Fruit fly (Drosophila melanogaster): ENCODE measurements around the gene CG4669.

Gene CG4669

DNA sequence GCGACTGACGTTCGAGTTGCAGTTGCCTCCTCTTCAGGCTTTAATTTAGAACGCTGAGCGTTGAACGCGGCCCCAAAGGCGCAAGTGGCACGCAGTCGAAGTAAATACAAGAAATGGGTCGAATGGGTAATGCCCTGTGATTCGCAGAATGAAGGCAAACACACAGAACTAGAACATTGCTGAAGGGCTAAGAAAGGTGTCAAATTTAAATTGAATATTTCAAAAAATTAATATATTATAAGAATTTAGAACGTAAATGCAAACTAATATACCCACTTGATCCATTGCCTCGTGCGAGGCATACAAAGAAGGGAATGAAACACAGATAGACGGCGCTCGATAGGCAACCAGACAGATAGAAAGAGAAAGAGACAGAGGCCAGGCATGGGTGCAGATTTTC, 9.0 kb downstream of the CG4669 start (continued):
- TF ChIP-seq yki (optimal IDR thresholded peaks at IDR 0.05) (no peak), hbn (GFP tag; IDR thresholded peaks at IDR 0.05; ENCODE audit: partially characterized antibody) (no peak), Hmr (GFP tag; optimal IDR thresholded peaks at IDR 0.05) (no peak), her (GFP tag; optimal IDR thresholded peaks at IDR 0.05) (no peak), C15 (GFP tag; IDR thresholded peaks at IDR 0.05) (no peak), Optix (GFP tag; IDR thresholded peaks at IDR 0.05) (peak; percentile 57; the same call in 1 of the 3 replicates), Mrtf (GFP tag; IDR thresholded peaks at IDR 0.05) (no peak; the same call in 2 of the 3 replicates), Opbp (GFP tag; IDR thresholded peaks at IDR 0.05; ENCODE audit: partially characterized antibody) (no peak), CoRest (tag; optimal IDR thresholded peaks at IDR 0.05) (peak; percentile 43), Hr78 (GFP tag; optimal IDR thresholded peaks at IDR 0.05) (no peak), NK7.1 (GFP tag; optimal IDR thresholded peaks at IDR 0.05) (no peak), aop (GFP tag; IDR thresholded peaks at IDR 0.05) (no peak), CG10147 (GFP tag; optimal IDR thresholded peaks at IDR 0.05) (no peak), CrebB (tag; optimal IDR thresholded peaks at IDR 0.05) (no peak), CG9817 (tag; optimal IDR thresholded peaks at IDR 0.05) (no peak), ara (GFP tag; IDR thresholded peaks at IDR 0.05) (peak; percentile 65; the same call in 1 of the 2 replicates), Abd-B (GFP tag; optimal IDR thresholded peaks at IDR 0.05) (peak; percentile 59), Usf (GFP tag; optimal IDR thresholded peaks at IDR 0.05) (no peak), CG8281 (tag; optimal IDR thresholded peaks at IDR 0.05) (no peak), Sry-δ (GFP tag; optimal IDR thresholded peaks at IDR 0.05) (no peak), CG11695 (GFP tag; IDR thresholded peaks at IDR 0.05) (peak; percentile 31; the same call in 1 of the 3 replicates), dm (GFP tag; optimal IDR thresholded peaks at IDR 0.05) (no peak), Neu2 (GFP tag; optimal IDR thresholded peaks at IDR 0.05; ENCODE audit: borderline replicate concordance) (no peak), btn (GFP tag; optimal IDR thresholded peaks at IDR 0.05) (no peak), CG17361 (GFP tag; IDR thresholded peaks at IDR 0.05) (no peak), Ets97D (GFP tag; optimal IDR thresholded peaks at IDR 0.05) (no peak), ttk (GFP tag; IDR thresholded peaks at IDR 0.05) (peak; percentile 67), Mes4 (GFP tag; optimal IDR thresholded peaks at IDR 0.05) (no peak), CG17385 (GFP tag; optimal IDR thresholded peaks at IDR 0.05) (peak; percentile 22), CG10543 (GFP tag; optimal IDR thresholded peaks at IDR 0.05) (no peak), CG4854 (GFP tag; optimal IDR thresholded peaks at IDR 0.05) (no peak), sens (GFP tag) (peak; percentile 70), CG12391 (tag; optimal IDR thresholded peaks at IDR 0.05) (no peak), unc-4 (GFP tag; IDR thresholded peaks at IDR 0.05; ENCODE audit: partially characterized antibody) (no peak), Hr51 (GFP tag; optimal IDR thresholded peaks at IDR 0.05) (peak in 1 of 2 experiments; percentile 40), CG30403 (GFP tag; optimal IDR thresholded peaks at IDR 0.05) (no peak), CG10654 (GFP tag; optimal IDR thresholded peaks at IDR 0.05) (peak; percentile 14), Spps (tag; optimal IDR thresholded peaks at IDR 0.05) (no peak), CG31441 (GFP tag; IDR thresholded peaks at IDR 0.05) (peak; percentile 33; the same call in 1 of the 2 replicates), CG9215 (GFP tag; IDR thresholded peaks at IDR 0.05) (no peak), CG15601 (tag; optimal IDR thresholded peaks at IDR 0.05) (peak; percentile 30), gfzf (GFP tag; optimal IDR thresholded peaks at IDR 0.05) (no peak), CG34422 (GFP tag; IDR thresholded peaks at IDR 0.05) (peak; percentile 56; the same call in 2 of the 3 replicates), zen (tag; optimal IDR thresholded peaks at IDR 0.05) (no peak), CG7372 (GFP tag; IDR thresholded peaks at IDR 0.05) (no peak), CG33557 (GFP tag; optimal IDR thresholded peaks at IDR 0.05) (no peak), CG10431 (GFP tag; optimal IDR thresholded peaks at IDR 0.05) (no peak), CG4360 (GFP tag; IDR thresholded peaks at IDR 0.05) (no peak), Hr39 (optimal IDR thresholded peaks at IDR 0.05) (no peak), Lim3 (GFP tag; IDR thresholded peaks at IDR 0.05) (no peak), NC2β (GFP tag; optimal IDR thresholded peaks at IDR 0.05) (no peak), Atf-2 (GFP tag; optimal IDR thresholded peaks at IDR 0.05) (no peak)

Data from whole organism, embryonic.